Fruit fly (Drosophila melanogaster) whole organism, wandering third instar larva: ENCODE results near the gene CG46468.

Source experiments
- Abd-B ChIP-seq: fragments of >200 bp; optimal IDR thresholded peaks from 2 replicates; lab custom pipeline; 2017; ENCODE audit warnings: missing biosample characterization, missing genetic modification characterization
- CrebA ChIP-seq: fragments of 200-800 bp; sonication (Bioruptor generic); optimal IDR thresholded peaks from 2 replicates; lab custom pipeline; 2016; ENCODE audit warnings: missing biosample characterization, mild to moderate bottlenecking, missing genetic modification characterization, borderline replicate concordance
- Mio ChIP-seq: sonication (Bioruptor generic); optimal IDR thresholded peaks from 2 replicates; lab custom pipeline; 2016; ENCODE audit warnings: missing biosample characterization, missing genetic modification characterization
- N ChIP-seq: fragments of >200 bp; optimal IDR thresholded peaks from 2 replicates; lab custom pipeline; 2018; ENCODE audit warnings: missing biosample characterization, missing external identifiers, missing genetic modification characterization
- Rel ChIP-seq, 2 experiments: fragments of 200-800 bp; sonication (Bioruptor generic) in 1 of 2; optimal IDR thresholded peaks; 2 replicates in 1 of 2; 3 replicates in 1 of 2; lab custom pipeline; 2016 to 2019; ENCODE audit warnings: mild to moderate bottlenecking in 2 of 2, missing biosample characterization in 2 of 2, missing genetic modification characterization in 2 of 2, moderate library complexity in 1 of 2
- br ChIP-seq: fragments of 200-800 bp; sonication (Bioruptor generic); optimal IDR thresholded peaks from 2 replicates; lab custom pipeline; 2016; ENCODE audit warnings: missing biosample characterization, missing genetic modification characterization
- fru ChIP-seq: fragments of 200-800 bp; sonication (Bioruptor generic); optimal IDR thresholded peaks from 3 replicates; lab custom pipeline; 2016; ENCODE audit warnings: missing biosample characterization, mild to moderate bottlenecking, missing genetic modification characterization
- psq ChIP-seq: fragments of 200-800 bp; sonication (Bioruptor generic); optimal IDR thresholded peaks from 3 replicates; lab custom pipeline; 2017; ENCODE audit warnings: missing biosample characterization, mild to moderate bottlenecking, missing genetic modification characterization, moderate library complexity
- sage ChIP-seq: fragments of 200-800 bp; sonication (Bioruptor generic); optimal IDR thresholded peaks from 2 replicates; lab custom pipeline; 2016; ENCODE audit warnings: missing biosample characterization, mild to moderate bottlenecking, missing genetic modification characterization
- usp ChIP-seq: fragments of >200 bp; optimal IDR thresholded peaks from 2 replicates; lab custom pipeline; 2017; ENCODE audit warnings: missing biosample characterization, missing genetic modification characterization

DNA sequence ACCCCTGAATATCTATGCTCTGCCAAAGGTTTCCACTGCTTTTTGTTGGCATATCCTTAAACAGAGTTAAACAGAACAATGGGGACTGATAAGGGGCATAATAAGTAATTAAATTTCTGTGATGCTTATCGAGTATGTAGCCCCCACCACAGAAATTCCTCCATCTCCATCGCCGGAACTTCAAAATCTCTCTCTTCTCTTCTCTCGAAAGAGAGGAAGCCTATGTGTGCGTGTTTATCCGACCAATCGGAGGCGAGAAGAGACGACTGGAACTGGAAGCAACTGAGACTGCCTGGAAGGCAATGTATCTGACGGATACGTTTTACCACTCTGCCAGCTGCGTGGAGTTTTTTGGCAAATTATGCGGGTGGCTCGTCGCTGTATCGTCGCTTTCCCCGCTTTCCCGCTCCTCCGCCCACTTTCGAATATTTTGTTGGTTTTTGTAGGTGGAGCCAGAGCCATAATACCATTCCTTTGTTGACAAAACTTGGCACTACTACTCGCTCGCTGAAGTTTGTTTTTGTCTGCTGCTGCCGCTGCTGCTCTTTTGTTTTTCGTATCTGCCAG, 42.8 kb upstream of the CG46468 start, which contains the start of gene gcm2:
- TF ChIP-seq psq (GFP tag; lab: Kevin White, UChicago) (no peak), usp (no peak), Abd-B (no peak), Mio (GFP tag; lab: Kevin White, UChicago) (no peak), br (GFP tag; lab: Kevin White, UChicago) (no peak), sage (GFP tag; lab: Kevin White, UChicago) (no peak), CrebA (GFP tag; lab: Kevin White, UChicago) (no peak), fru (GFP tag; lab: Kevin White, UChicago) (no peak), Rel (GFP tag; optimal IDR thresholded peaks at IDR 0.05; lab: Kevin White, UChicago) (no peak), Rel (tag; optimal IDR thresholded peaks at IDR 0.05; lab: Kevin White, UChicago) (no peak), N (GFP tag; lab: Kevin White, UChicago) (no peak)
